Worm (Caenorhabditis elegans) whole organism, late embryonic: ENCODE measurements around the gene srx-98.

Experiments used
- C08G9.2 ChIP-seq: sonication (generic microtip); optimal IDR thresholded peaks from 2 replicates; lab custom pipeline; 2016; ENCODE audit warnings: mild to moderate bottlenecking, missing genetic modification characterization, moderate library complexity, missing compliant biosample characterization
- C38D4.7 ChIP-seq: fragments of 200-800 bp; sonication (Bioruptor generic); optimal IDR thresholded peaks from 2 replicates; lab custom pipeline; 2018; ENCODE audit warnings: mild to moderate bottlenecking, missing genetic modification characterization, moderate library complexity, missing compliant biosample characterization
- F13H6.1 ChIP-seq: sonication (generic microtip); optimal IDR thresholded peaks from 2 replicates; lab custom pipeline; 2016; ENCODE audit warnings: missing genetic modification characterization, missing compliant biosample characterization
- K02D7.2 ChIP-seq: sonication (generic microtip); optimal IDR thresholded peaks from 2 replicates; lab custom pipeline; 2017; ENCODE audit warnings: mild to moderate bottlenecking, missing genetic modification characterization, missing compliant biosample characterization
- ahr-1 ChIP-seq: sonication (generic microtip); optimal IDR thresholded peaks from 2 replicates; lab custom pipeline; 2016; ENCODE audit warnings: missing genetic modification characterization, missing compliant biosample characterization
- ceh-14 ChIP-seq: sonication (generic microtip); optimal IDR thresholded peaks from 2 replicates; lab custom pipeline; 2016; ENCODE audit warnings: missing genotype, missing genetic modification characterization, missing compliant biosample characterization
- ceh-18 ChIP-seq: sonication (generic microtip); optimal IDR thresholded peaks from 2 replicates; lab custom pipeline; 2016; ENCODE audit warnings: missing genetic modification characterization, missing compliant biosample characterization
- ceh-19 ChIP-seq: fragments of 200-800 bp; sonication (Bioruptor generic); optimal IDR thresholded peaks from 2 replicates; lab custom pipeline; 2018; ENCODE audit warnings: mild to moderate bottlenecking, missing genetic modification characterization, missing compliant biosample characterization
- ceh-2 ChIP-seq: sonication (generic microtip); optimal IDR thresholded peaks from 2 replicates; lab custom pipeline; 2016; ENCODE audit warnings: missing genotype, missing genetic modification characterization, missing compliant biosample characterization
- ceh-30 ChIP-seq: fragments of 150-350 bp; optimal IDR thresholded peaks from 2 replicates; lab custom pipeline; 2014; ENCODE audit warnings: missing biosample characterization, missing genetic modification characterization
- ceh-34 ChIP-seq: sonication (generic microtip); optimal IDR thresholded peaks from 2 replicates; lab custom pipeline; 2016; ENCODE audit warnings: mild to moderate bottlenecking, missing genetic modification characterization, missing compliant biosample characterization
- ceh-48 ChIP-seq: sonication (generic microtip); optimal IDR thresholded peaks from 2 replicates; lab custom pipeline; 2016; ENCODE audit warnings: missing genetic modification characterization, inconsistent platforms, missing compliant biosample characterization
- ceh-9 ChIP-seq: sonication (generic microtip); optimal IDR thresholded peaks from 2 replicates; lab custom pipeline; 2016; ENCODE audit warnings: mild to moderate bottlenecking, missing genetic modification characterization, inconsistent platforms, missing compliant biosample characterization
- eyg-1 ChIP-seq: sonication (generic microtip); optimal IDR thresholded peaks from 2 replicates; lab custom pipeline; 2016; ENCODE audit warnings: missing genotype, missing genetic modification characterization, missing compliant biosample characterization
- fkh-6 ChIP-seq: sonication (generic microtip); optimal IDR thresholded peaks from 2 replicates; lab custom pipeline; 2016; ENCODE audit warnings: missing genetic modification characterization, missing compliant biosample characterization
- hlh-6 ChIP-seq: sonication (generic microtip); optimal IDR thresholded peaks from 2 replicates; lab custom pipeline; 2016; ENCODE audit warnings: missing genotype, missing genetic modification characterization, missing compliant biosample characterization
- hlh-8 ChIP-seq: sonication (generic microtip); optimal IDR thresholded peaks from 2 replicates; lab custom pipeline; 2016; ENCODE audit warnings: missing genotype, missing genetic modification characterization, missing compliant biosample characterization
- lim-6 ChIP-seq: sonication (generic microtip); optimal IDR thresholded peaks from 2 replicates; lab custom pipeline; 2016; ENCODE audit warnings: missing genetic modification characterization, missing compliant biosample characterization
- lin-11 ChIP-seq: fragments of 200-800 bp; sonication (Bioruptor generic); optimal IDR thresholded peaks from 2 replicates; lab custom pipeline; 2018; ENCODE audit warnings: mild to moderate bottlenecking, missing genetic modification characterization, missing compliant biosample characterization
- nfya-1 ChIP-seq: sonication (generic microtip); optimal IDR thresholded peaks from 2 replicates; lab custom pipeline; 2017; ENCODE audit warnings: missing genetic modification characterization, mild to moderate bottlenecking, missing compliant biosample characterization, antibody characterized with exemption, moderate library complexity
- nhr-11 ChIP-seq: fragments of 150-350 bp; optimal IDR thresholded peaks from 2 replicates; lab custom pipeline; 2014; ENCODE audit warnings: missing biosample characterization, missing genetic modification characterization
- odd-2 ChIP-seq: sonication (generic microtip); optimal IDR thresholded peaks from 2 replicates; lab custom pipeline; 2017; ENCODE audit warnings: antibody characterized with exemption, mild to moderate bottlenecking, missing genetic modification characterization, missing compliant biosample characterization
- pag-3 ChIP-seq: sonication (generic microtip); optimal IDR thresholded peaks from 2 replicates; lab custom pipeline; 2016; ENCODE audit warnings: missing compliant biosample characterization, missing genetic modification characterization, borderline replicate concordance
- pax-1 ChIP-seq: fragments of 150-350 bp; optimal IDR thresholded peaks from 2 replicates; lab custom pipeline; 2014; ENCODE audit warnings: missing biosample characterization, missing genetic modification characterization
- pha-2 ChIP-seq: sonication (generic microtip); optimal IDR thresholded peaks from 2 replicates; lab custom pipeline; 2017; ENCODE audit warnings: mild to moderate bottlenecking, missing genetic modification characterization, missing compliant biosample characterization
- pqm-1 ChIP-seq: sonication (generic microtip); optimal IDR thresholded peaks from 2 replicates; lab custom pipeline; 2016; ENCODE audit warnings: missing genetic modification characterization, missing compliant biosample characterization
- ref-2 ChIP-seq: sonication (generic microtip); optimal IDR thresholded peaks from 2 replicates; lab custom pipeline; 2016; ENCODE audit warnings: missing genetic modification characterization, missing compliant biosample characterization
- rnt-1 ChIP-seq: sonication (generic microtip); optimal IDR thresholded peaks from 2 replicates; lab custom pipeline; 2016; ENCODE audit warnings: missing genetic modification characterization, missing compliant biosample characterization
- sdc-2 ChIP-seq: sonication (generic microtip); optimal IDR thresholded peaks from 2 replicates; lab custom pipeline; 2016; ENCODE audit warnings: missing genotype, missing genetic modification characterization, missing compliant biosample characterization
- tbx-7 ChIP-seq: sonication (generic microtip); optimal IDR thresholded peaks from 2 replicates; lab custom pipeline; 2016; ENCODE audit warnings: missing genotype, missing genetic modification characterization, missing compliant biosample characterization
- ttx-3 ChIP-seq: sonication (generic microtip); optimal IDR thresholded peaks from 2 replicates; lab custom pipeline; 2016; ENCODE audit warnings: missing genetic modification reagents, missing genetic modification characterization, missing compliant biosample characterization
- unc-3 ChIP-seq, 2 experiments: fragments of 200-800 bp in 1 of 2; sonication (Bioruptor generic) in 1 of 2; sonication (generic microtip) in 1 of 2; conservative IDR thresholded peaks in 1 of 2; optimal IDR thresholded peaks in 1 of 2; 2 replicates each; pipeline versions ENCODE4 v1.3.6 to Lab custom; 2016 to 2022; ENCODE audit warnings: missing compliant biosample characterization in 2 of 2, missing genetic modification characterization in 2 of 2, missing genetic modification reagents in 1 of 2
- unc-42 ChIP-seq: sonication (generic microtip); optimal IDR thresholded peaks from 2 replicates; lab custom pipeline; 2016; ENCODE audit warnings: missing genotype, missing genetic modification characterization, missing compliant biosample characterization
- unc-86 ChIP-seq: sonication (generic microtip); optimal IDR thresholded peaks from 2 replicates; lab custom pipeline; 2016; ENCODE audit warnings: missing genetic modification characterization, missing compliant biosample characterization
- zip-5 ChIP-seq: sonication (generic microtip); optimal IDR thresholded peaks from 2 replicates; lab custom pipeline; 2016; ENCODE audit warnings: missing genetic modification characterization, missing compliant biosample characterization

srx-98 gene

ce11 chrII:3694664-3695063 lies 23.8 kb upstream of the srx-98 start, which contains the start of gene srx-102:
srx-102 (minus strand) TSS chrII:3694764.
- TF ChIP-seq ceh-48 (tag; lab: Kevin White, UChicago) (no peak), unc-42 (tag; lab: Kevin White, UChicago) (no peak), rnt-1 (tag; lab: Kevin White, UChicago) (no peak)
- TF ChIP-seq, all 69 proteins: peak for 0

ce11 chrII:3690646-3691045 lies 19.8 kb upstream of the srx-98 start, which contains the start of gene srx-101:
srx-101 (minus strand) TSS chrII:3690746.
- TF ChIP-seq fkh-6 (tag; lab: Kevin White, UChicago) (no peak), hlh-6 (tag; lab: Kevin White, UChicago) (no peak), zip-5 (no peak), ceh-30 (tag; lab: Kevin White, UChicago) (no peak), ahr-1 (tag; lab: Kevin White, UChicago) (no peak), odd-2 (no peak), eyg-1 (tag; lab: Kevin White, UChicago) (no peak), rnt-1 (tag; lab: Kevin White, UChicago) (no peak)

- TF ChIP-seq tbx-7 (no peak), F13H6.1 (tag; lab: Kevin White, UChicago) (no peak), ceh-2 (tag; lab: Kevin White, UChicago) (no peak), ceh-34 (tag; lab: Kevin White, UChicago) (no peak), ceh-48 (tag; lab: Kevin White, UChicago) (no peak), ceh-9 (tag; lab: Kevin White, UChicago) (no peak), unc-3 (GFP tag; conservative IDR thresholded peaks at IDR 0.05; lab: Robert Waterston, UW) (no peak), unc-3 (tag; optimal IDR thresholded peaks at IDR 0.05; lab: Kevin White, UChicago) (no peak), ceh-14 (tag; lab: Kevin White, UChicago) (no peak), hlh-8 (tag; lab: Kevin White, UChicago) (no peak), nfya-1 (tag; lab: Kevin White, UChicago) (no peak), ref-2 (tag; lab: Kevin White, UChicago) (no peak), pqm-1 (tag; lab: Kevin White, UChicago) (no peak), ceh-19 (GFP tag; lab: Kevin White, UChicago) (no peak), pha-2 (tag; lab: Kevin White, UChicago) (no peak), rnt-1 (tag; lab: Kevin White, UChicago) (no peak), pax-1 (tag; lab: Kevin White, UChicago) (no peak), nhr-11 (no peak), zip-5 (no peak)
Measured at ce11 chrII:3688333-3688732, 17.5 kb upstream of the srx-98 start, which contains the start of gene ifas-1. ifas-1 (minus strand) TSS chrII:3688719.

ce11 chrII:3684487-3685067 lies 13.7 kb upstream of the srx-98 start:
- TF ChIP-seq unc-86 (no peak), K02D7.2 (tag; lab: Kevin White, UChicago) (no peak), ceh-18 (tag; lab: Kevin White, UChicago) (no peak), pag-3 (no peak), ttx-3 (tag; lab: Kevin White, UChicago) (no peak), lin-11 (tag; lab: Kevin White, UChicago) (no peak), sdc-2 (tag; lab: Kevin White, UChicago) (no peak), C08G9.2 (tag; lab: Kevin White, UChicago) (no peak), lim-6 (tag; lab: Kevin White, UChicago) (no peak), C38D4.7 (GFP tag; lab: Kevin White, UChicago) (no peak), zip-5 (no peak)
